Worm (Caenorhabditis elegans): ENCODE measurements around the gene cex-1.

Gene cex-1

DNA sequence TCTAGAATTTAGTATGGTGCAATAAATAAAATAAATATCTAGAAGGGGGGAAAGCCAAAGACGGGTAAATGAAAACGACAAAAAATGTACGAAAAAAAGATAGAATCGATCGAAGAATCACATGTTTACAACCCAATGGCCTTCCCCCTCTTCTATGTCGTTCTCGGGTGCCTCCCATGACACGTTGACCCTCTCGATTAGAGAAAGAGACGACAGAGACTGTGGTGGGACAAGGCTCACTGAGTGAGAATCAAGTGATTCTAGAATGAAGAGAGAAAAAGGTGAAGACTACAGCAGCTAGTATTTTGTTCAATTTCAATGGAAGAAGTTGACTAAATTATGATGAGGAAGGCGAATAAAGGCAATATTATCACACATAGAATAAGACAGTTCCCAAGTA lies 21.4 kb upstream of the cex-1 start:
- TF ChIP-seq W03F9.2 (tag; optimal IDR thresholded peaks at IDR 0.05) (no peak), dao-5 (tag; optimal IDR thresholded peaks at IDR 0.05) (no peak), him-1 (tag; optimal IDR thresholded peaks at IDR 0.05) (no peak)

DNA sequence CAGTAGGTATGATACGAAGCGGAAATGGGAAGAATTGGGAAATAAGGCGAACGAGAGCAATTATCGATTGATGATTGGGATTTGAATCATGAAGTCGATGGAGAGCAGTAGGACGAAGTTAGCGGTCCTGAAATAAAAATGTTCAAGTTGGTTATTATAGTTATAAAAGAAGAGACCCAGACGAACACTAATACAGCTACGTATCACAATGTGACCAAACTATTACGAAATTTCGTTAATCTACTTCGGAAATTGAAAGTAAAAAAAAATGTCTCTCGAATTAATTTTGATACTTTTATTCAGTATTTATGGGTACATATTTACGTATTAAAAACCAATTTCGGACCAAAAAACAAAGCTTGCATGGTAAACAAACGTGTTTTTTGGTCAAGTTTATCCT lies 21.0 kb upstream of the cex-1 start:
- TF ChIP-seq dao-5 (tag; optimal IDR thresholded peaks at IDR 0.05), result no peak
- no peak for TF ChIP-seq him-1 (tag; optimal IDR thresholded peaks at IDR 0.05)
- TF ChIP-seq W03F9.2 (tag; optimal IDR thresholded peaks at IDR 0.05), result no peak

DNA sequence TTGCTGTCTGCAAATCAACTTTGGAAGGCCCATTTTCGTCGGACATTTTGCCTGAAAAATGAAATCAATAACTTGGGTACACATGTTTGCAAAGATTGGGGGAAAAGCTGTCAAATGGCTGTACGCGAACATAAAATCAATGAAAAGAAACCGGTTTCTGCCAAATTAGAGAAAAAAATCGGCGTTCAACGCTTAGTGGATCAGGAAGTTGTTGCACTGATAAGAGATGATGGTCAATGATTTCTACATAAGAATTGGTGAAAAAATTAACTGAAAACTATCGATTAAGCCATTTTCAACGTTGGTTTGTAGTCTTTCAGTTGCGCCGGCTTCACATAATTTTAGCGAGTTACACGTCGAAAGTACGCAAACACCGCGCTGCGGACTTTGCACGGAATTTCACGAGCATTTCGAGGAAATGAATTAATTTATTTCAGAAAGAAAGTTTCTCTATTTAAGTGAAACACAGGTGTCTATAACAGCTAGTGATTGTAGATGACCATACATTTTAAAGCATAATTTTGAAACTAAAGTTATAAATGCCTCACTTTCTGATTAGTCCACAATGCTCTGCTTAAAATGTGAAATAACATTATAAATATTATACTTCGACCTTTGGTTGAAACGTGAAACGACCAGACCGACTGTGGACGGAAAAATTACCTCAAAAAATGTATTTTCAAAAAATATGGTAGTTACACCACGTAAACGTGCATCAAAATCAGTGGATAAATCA lies 17.8 kb upstream of the cex-1 start, which contains the start of the genes F07F6.4 and F07F6.2:
Gene F07F6.4, minus strand, starts transcription at position 51 of the 736 bp plus-strand sequence.
Gene F07F6.2, plus strand, starts transcription at position 686 of the 736 bp plus-strand sequence.
- TF ChIP-seq W03F9.2 (tag; optimal IDR thresholded peaks at IDR 0.05) (peak; percentile 6), him-1 (tag; optimal IDR thresholded peaks at IDR 0.05) (no peak), dao-5 (tag; optimal IDR thresholded peaks at IDR 0.05) (no peak)

DNA sequence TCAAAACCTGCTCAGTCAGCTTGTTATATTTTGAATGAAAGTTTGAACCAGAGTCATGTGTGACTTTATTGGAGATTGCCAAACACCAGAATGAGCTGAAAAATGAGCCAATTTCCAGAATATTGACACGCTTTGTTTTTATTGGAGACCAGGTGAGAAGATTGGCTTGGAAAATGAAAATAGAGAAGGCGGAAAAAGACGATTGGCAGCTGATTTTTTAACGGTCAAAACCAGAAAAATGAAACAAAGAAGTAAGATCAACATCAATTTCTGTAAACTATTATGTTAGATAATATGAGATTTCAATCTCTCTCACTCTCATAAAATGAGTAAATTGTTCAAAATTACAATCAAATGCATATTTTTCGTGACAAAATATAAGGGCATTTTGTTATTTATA lies 14.4 kb upstream of the cex-1 start, which contains the start of gene srx-114:
Gene srx-114, minus strand, starts transcription at position 101 of the 400 bp plus-strand sequence.
- no peak for TF ChIP-seq him-1 (tag; optimal IDR thresholded peaks at IDR 0.05)
- no peak for TF ChIP-seq dao-5 (tag; optimal IDR thresholded peaks at IDR 0.05)
- no peak for TF ChIP-seq W03F9.2 (tag; optimal IDR thresholded peaks at IDR 0.05)

DNA sequence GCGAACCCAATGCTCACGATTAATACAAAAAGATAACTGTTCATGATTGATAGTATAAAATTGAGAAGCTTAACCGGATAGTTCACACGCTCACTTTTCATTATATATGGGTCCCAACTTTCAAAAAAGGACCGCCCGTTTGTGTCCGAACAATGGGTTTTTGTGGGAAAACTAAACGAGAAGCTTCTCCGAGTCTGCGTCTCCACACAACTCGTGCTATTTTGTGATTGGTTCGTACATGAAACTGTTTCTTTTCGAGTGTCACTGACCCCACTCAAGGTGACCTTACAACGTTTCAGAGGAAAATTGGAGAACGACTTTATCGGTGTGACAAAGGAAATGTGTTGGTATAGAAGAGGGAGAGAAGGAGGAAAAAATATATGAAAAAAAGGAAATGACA lies 10.6 kb upstream of the cex-1 start, which contains the start of gene dct-5:
Gene dct-5, minus strand, starts transcription at position 101 of the 400 bp plus-strand sequence.
- no peak for TF ChIP-seq W03F9.2 (tag; optimal IDR thresholded peaks at IDR 0.05)
- TF ChIP-seq dao-5 (tag; optimal IDR thresholded peaks at IDR 0.05), result no peak
- TF ChIP-seq him-1 (tag; optimal IDR thresholded peaks at IDR 0.05), result no peak

DNA sequence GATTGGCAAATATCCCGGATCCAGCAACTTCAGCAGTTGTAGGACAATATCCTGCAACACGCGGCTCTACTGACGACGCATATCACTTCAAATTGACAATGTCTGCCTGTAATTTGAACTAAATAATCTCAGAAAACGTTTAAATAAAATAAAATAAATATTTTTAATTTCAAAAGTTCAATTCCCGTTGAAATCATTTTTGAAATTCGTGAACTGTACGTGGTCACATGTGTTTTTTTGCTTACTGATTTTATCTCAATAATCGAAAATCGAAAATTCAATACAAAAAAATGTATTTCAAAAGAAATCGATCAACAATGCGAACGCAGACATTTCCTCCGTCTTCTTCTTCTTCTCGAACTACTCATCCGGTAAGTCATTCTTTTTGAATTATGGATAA lies 9.9 kb upstream of the cex-1 start, which contains the start of gene F07F6.1:
Gene F07F6.1, plus strand, starts transcription at position 301 of the 400 bp plus-strand sequence.
- TF ChIP-seq W03F9.2 (tag; optimal IDR thresholded peaks at IDR 0.05) (no peak), dao-5 (tag; optimal IDR thresholded peaks at IDR 0.05) (no peak), him-1 (tag; optimal IDR thresholded peaks at IDR 0.05) (no peak)

DNA sequence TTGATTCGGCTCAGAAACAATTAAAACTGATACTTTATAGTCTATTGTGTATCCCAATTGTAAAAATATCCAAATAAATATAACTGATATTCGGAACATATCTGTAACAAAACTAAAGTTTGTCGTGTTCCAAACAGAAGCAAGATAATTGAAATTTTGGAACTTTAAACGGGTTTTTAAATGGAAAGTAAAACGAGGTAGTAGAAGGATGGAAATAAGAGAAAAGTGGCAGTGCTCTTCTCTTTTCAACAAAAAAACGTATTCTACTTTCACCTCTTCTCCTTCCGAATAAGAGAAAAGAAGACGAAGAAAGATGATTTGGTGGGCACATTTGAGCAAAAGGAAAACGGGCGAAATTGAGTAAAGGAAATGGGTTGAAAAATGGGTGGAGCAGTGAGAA lies 975 bp upstream of the cex-1 start, which contains the start of gene nmr-1:
Gene nmr-1, minus strand, starts transcription at position 101 of the 400 bp plus-strand sequence.
- no peak for TF ChIP-seq W03F9.2 (tag; optimal IDR thresholded peaks at IDR 0.05)
- TF ChIP-seq him-1 (tag; optimal IDR thresholded peaks at IDR 0.05), result no peak
- no peak for TF ChIP-seq dao-5 (tag; optimal IDR thresholded peaks at IDR 0.05)

DNA sequence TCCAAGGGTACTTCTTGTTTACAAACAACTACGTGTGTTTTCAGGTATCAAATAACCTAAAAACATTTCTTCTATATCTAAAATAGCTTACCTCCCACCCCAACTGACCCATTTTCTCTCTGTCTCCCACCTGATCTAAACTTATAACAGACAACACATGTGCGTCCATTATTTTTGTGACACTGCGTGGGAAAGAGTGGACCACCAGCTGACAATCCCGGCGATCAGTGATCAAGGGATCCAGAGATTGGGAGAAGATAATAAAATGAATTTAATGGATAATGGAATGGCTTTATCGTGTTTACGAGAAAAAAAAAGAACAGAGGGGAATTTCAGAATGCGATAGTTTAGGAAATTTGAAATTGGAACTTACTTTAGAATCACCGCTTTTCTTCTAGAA lies 1.7 kb downstream of the cex-1 start:
- TF ChIP-seq him-1 (tag; optimal IDR thresholded peaks at IDR 0.05), result no peak
- no peak for TF ChIP-seq W03F9.2 (tag; optimal IDR thresholded peaks at IDR 0.05)
- no peak for TF ChIP-seq dao-5 (tag; optimal IDR thresholded peaks at IDR 0.05)

DNA sequence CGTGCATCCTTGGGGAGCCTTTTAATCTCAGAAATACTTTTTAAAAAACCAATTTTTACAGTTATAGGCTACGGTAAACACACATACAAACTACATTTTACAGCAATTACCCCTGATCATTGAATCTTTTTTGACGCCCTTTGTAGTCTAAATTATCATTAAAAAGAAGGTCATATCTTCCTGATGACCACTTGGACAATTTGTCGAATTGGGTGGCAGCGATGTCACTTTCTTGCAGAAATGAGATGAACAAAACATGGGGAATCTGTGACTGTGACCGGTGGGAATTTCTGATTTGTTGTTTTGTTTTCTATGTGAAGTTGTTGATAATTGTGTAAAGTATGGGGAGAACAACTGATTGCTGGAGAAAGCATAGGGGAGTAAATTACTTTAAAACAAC lies 2.1 kb downstream of the cex-1 start:
- TF ChIP-seq W03F9.2 (tag; optimal IDR thresholded peaks at IDR 0.05), result no peak
- TF ChIP-seq dao-5 (tag; optimal IDR thresholded peaks at IDR 0.05), result no peak

DNA sequence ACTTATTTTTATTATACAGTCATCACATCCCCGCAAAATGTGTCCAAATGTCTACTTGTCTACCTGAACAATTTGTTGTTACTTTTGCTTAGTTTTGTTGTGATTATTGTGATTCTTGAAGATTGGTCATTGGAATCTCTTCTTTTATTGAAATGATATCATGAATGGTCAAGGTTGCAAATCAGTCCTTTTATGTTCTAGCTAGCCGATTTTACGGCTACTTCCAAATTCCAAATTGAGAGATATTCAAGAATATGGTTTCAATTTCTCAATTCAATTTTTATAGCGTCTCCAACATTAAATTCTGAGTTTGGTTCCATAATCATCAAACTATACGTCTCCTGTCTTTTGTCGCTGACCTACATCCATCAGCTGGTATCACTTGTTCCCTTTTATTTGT lies 3.8 kb downstream of the cex-1 start:
- TF ChIP-seq him-1 (tag; optimal IDR thresholded peaks at IDR 0.05), result no peak
- no peak for TF ChIP-seq W03F9.2 (tag; optimal IDR thresholded peaks at IDR 0.05)
- no peak for TF ChIP-seq dao-5 (tag; optimal IDR thresholded peaks at IDR 0.05)

DNA sequence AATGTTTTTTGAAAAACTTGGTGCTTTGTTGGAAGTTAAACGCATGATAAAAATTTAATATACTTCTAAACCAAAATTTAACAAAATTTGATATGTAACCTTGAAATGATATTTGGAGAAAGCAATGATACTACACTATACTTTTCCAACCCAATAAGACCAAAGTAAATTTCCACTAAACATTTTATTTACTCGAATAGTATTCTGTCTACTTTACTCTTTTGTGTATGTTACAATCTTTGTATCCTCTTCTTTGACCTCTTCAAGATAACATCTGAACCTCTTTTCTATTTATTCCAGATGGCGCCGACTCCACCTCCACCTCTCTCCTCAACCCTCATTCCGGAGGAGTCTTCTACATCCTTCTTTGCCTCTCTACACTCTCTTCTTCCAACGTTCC lies 6.1 kb downstream of the cex-1 start, which contains the start of gene dhs-5:
Gene dhs-5, plus strand, starts transcription at position 301 of the 400 bp plus-strand sequence.
- TF ChIP-seq him-1 (tag; optimal IDR thresholded peaks at IDR 0.05) (no peak), dao-5 (tag; optimal IDR thresholded peaks at IDR 0.05) (no peak)

DNA sequence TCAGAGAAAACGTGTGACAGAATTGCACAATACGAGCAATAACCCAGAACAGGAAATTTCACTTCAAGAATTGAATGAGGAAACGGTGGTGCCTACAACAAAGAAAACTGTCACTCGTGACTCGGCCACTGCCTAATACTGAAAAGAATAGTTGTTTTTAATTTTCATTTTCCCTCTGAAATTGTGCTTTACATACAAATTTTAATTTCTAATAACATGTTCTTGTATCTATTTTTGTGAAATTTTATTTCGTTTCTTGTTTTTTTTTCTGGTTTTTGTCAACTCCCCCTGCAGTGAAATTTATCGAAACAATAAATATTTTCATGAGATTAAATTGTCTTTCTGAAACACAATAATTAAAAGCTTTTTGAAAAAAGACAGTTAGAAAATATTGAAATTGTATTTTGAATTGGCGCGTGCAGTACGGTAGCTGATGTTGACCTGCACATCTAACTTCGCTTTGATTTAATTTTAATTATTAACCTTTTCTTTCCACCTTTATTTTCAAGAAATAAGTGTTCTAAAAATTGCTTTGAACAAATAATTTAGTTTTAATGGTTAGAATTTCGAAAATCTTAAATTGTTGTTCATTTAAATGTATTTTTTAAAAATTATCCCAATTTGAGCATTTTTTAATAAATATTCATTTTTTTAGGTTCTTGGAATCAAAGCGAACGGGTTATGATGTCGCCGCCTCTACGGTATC lies 8.3 kb downstream of the cex-1 start, which contains the start of gene daz-1:
Gene daz-1, plus strand, starts transcription at position 656 of the 706 bp plus-strand sequence.
- TF ChIP-seq him-1 (tag; optimal IDR thresholded peaks at IDR 0.05) (no peak), W03F9.2 (tag; optimal IDR thresholded peaks at IDR 0.05) (no peak), dao-5 (tag; optimal IDR thresholded peaks at IDR 0.05) (no peak)

DNA sequence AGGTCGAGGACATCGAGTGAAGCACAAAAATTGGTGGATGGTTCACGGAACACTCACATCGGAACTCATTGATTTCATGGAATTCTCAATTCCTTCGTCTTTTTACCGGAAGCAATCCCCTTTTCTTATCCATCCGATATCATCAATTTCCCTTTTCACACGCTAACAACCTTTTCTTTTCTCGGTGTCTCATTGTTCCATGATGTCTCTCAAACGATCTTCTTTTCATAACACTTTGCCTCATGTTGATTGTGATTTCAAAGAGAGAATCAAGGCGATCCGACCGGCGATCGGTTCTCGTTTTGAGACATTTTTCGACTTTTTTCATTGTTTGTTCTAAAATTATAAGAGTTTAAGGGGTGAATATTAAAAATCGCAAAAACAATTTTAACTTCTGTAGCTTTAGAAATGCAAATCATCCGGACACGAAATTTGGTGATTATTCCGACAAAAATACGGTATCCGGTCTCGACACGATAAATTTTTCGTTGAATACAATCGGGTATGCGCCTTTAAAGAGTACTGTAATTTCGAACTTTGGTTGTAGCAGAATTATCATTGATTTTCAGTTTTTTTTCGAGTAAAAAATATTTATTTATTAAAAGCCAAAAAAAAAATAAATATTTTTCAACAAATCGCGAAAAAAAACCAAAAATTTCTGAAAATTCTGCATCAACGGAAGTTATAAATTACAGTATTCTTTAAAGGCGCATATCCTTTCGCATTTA lies 11.4 kb downstream of the cex-1 start:
- TF ChIP-seq dao-5 (tag; optimal IDR thresholded peaks at IDR 0.05), result no peak
- no peak for TF ChIP-seq W03F9.2 (tag; optimal IDR thresholded peaks at IDR 0.05)
- no peak for TF ChIP-seq him-1 (tag; optimal IDR thresholded peaks at IDR 0.05)
